Worm (Caenorhabditis elegans) whole organism, L2 larva: ENCODE results near the gene jun-1.

ENCODE experiments used
- F13H6.1 ChIP-seq: sonication (generic microtip); optimal IDR thresholded peaks from 2 replicates; lab custom pipeline; 2016; ENCODE audit warnings: missing genetic modification characterization, missing compliant biosample characterization
- R02D3.7 ChIP-seq: fragments of 150-350 bp; optimal IDR thresholded peaks from 2 replicates; lab custom pipeline; 2014; ENCODE audit warnings: missing biosample characterization, missing genetic modification characterization
- Y55F3AM.14 ChIP-seq: fragments of 200-800 bp; sonication (Bioruptor generic); optimal IDR thresholded peaks from 2 replicates; lab custom pipeline; 2018; ENCODE audit warnings: mild to moderate bottlenecking, missing genetic modification characterization, missing compliant biosample characterization
- alr-1 ChIP-seq: fragments of 150-350 bp; optimal IDR thresholded peaks from 2 replicates; lab custom pipeline; 2014; ENCODE audit warnings: missing biosample characterization, missing genetic modification characterization
- aly-2 ChIP-seq: fragments of 150-350 bp; optimal IDR thresholded peaks from 2 replicates; lab custom pipeline; 2014; ENCODE audit warnings: missing biosample characterization, missing genetic modification characterization
- ama-1 ChIP-seq: fragments of 150-350 bp; optimal IDR thresholded peaks from 2 replicates; lab custom pipeline; 2018; ENCODE audit warnings: inconsistent platforms
- blmp-1 ChIP-seq: sonication (generic microtip); optimal IDR thresholded peaks from 2 replicates; lab custom pipeline; 2017; ENCODE audit warnings: missing genetic modification characterization, mild to moderate bottlenecking, missing compliant biosample characterization, antibody characterized with exemption, moderate library complexity; ENCODE audit not compliant: insufficient read depth
- ceh-16 ChIP-seq: fragments of 150-350 bp; optimal IDR thresholded peaks from 2 replicates; lab custom pipeline; 2014; ENCODE audit warnings: missing biosample characterization, missing genetic modification characterization
- egl-27 ChIP-seq: sonication (generic microtip); optimal IDR thresholded peaks from 3 replicates; lab custom pipeline; 2017; ENCODE audit warnings: missing biosample characterization, missing genetic modification reagents, missing genetic modification characterization
- elt-1 ChIP-seq: fragments of 150-350 bp; optimal IDR thresholded peaks from 2 replicates; lab custom pipeline; 2014; ENCODE audit warnings: missing biosample characterization, missing genetic modification characterization
- elt-3 ChIP-seq: sonication (generic microtip); optimal IDR thresholded peaks from 2 replicates; lab custom pipeline; 2017; ENCODE audit warnings: missing biosample characterization, missing genetic modification characterization
- fos-1 ChIP-seq: fragments of 150-350 bp; optimal IDR thresholded peaks from 2 replicates; lab custom pipeline; 2014; ENCODE audit warnings: missing biosample characterization, missing genetic modification characterization
- gmeb-1 ChIP-seq: fragments of 150-350 bp; optimal IDR thresholded peaks from 2 replicates; lab custom pipeline; 2014; ENCODE audit warnings: missing biosample characterization, missing genetic modification characterization
- lin-11 ChIP-seq: fragments of 150-350 bp; sonication (generic microtip); optimal IDR thresholded peaks from 2 replicates; lab custom pipeline; 2014; ENCODE audit warnings: missing biosample characterization, missing genetic modification characterization, inconsistent platforms, mixed read lengths
- lin-13 ChIP-seq: fragments of 150-350 bp; optimal IDR thresholded peaks from 2 replicates; lab custom pipeline; 2014; ENCODE audit warnings: missing biosample characterization, missing genetic modification reagents, missing genetic modification characterization
- lin-39 ChIP-seq: fragments of 150-350 bp; optimal IDR thresholded peaks from 2 replicates; lab custom pipeline; 2014; ENCODE audit warnings: missing biosample characterization, missing genetic modification reagents, missing genetic modification characterization
- lsy-2 ChIP-seq, 2 experiments: fragments of 150-350 bp in 1 of 2; sonication (generic microtip) in 1 of 2; optimal IDR thresholded peaks; 2 replicates each; lab custom pipeline; 2014 to 2017; ENCODE audit warnings: missing biosample characterization in 2 of 2, missing genetic modification characterization in 2 of 2
- mab-5 ChIP-seq: fragments of 150-350 bp; optimal IDR thresholded peaks from 2 replicates; lab custom pipeline; 2014; ENCODE audit warnings: missing biosample characterization, missing genetic modification characterization
- mbf-1 ChIP-seq: sonication (generic microtip); optimal IDR thresholded peaks from 2 replicates; lab custom pipeline; 2017; ENCODE audit warnings: missing biosample characterization, missing genetic modification characterization
- mdl-1 ChIP-seq, 2 experiments: fragments of 150-350 bp in 1 of 2; sonication (generic microtip) in 1 of 2; optimal IDR thresholded peaks; 2 replicates each; lab custom pipeline; 2017; ENCODE audit warnings: missing biosample characterization in 2 of 2, missing genetic modification characterization in 2 of 2
- nhr-10 ChIP-seq: sonication (generic microtip); optimal IDR thresholded peaks from 2 replicates; lab custom pipeline; 2017; ENCODE audit warnings: missing biosample characterization, missing genetic modification characterization
- nhr-11 ChIP-seq: fragments of 150-350 bp; optimal IDR thresholded peaks from 2 replicates; lab custom pipeline; 2014; ENCODE audit warnings: missing biosample characterization, missing genetic modification characterization
- nhr-12 ChIP-seq: fragments of 150-350 bp; optimal IDR thresholded peaks from 2 replicates; lab custom pipeline; 2014; ENCODE audit warnings: missing biosample characterization, missing genetic modification characterization
- nhr-129 ChIP-seq: fragments of 150-350 bp; optimal IDR thresholded peaks from 2 replicates; lab custom pipeline; 2014; ENCODE audit warnings: missing biosample characterization, missing genetic modification characterization
- nhr-23 ChIP-seq: fragments of 150-350 bp; optimal IDR thresholded peaks from 2 replicates; lab custom pipeline; 2014; ENCODE audit warnings: missing biosample characterization, missing genetic modification reagents, missing genetic modification characterization
- nhr-237 ChIP-seq: fragments of 150-350 bp; optimal IDR thresholded peaks from 2 replicates; lab custom pipeline; 2014; ENCODE audit warnings: missing biosample characterization, missing genetic modification characterization
- nhr-25 ChIP-seq: fragments of 150-350 bp; sonication (generic microtip); optimal IDR thresholded peaks from 3 replicates; lab custom pipeline; 2014; ENCODE audit warnings: missing biosample characterization, missing genetic modification characterization
- nhr-6 ChIP-seq: fragments of 150-350 bp; optimal IDR thresholded peaks from 2 replicates; lab custom pipeline; 2014; ENCODE audit warnings: missing biosample characterization, missing genetic modification characterization
- nhr-77 ChIP-seq: fragments of 150-350 bp; optimal IDR thresholded peaks from 2 replicates; lab custom pipeline; 2014; ENCODE audit warnings: missing biosample characterization, missing genetic modification characterization
- sem-4 ChIP-seq: fragments of 150-350 bp; optimal IDR thresholded peaks from 2 replicates; lab custom pipeline; 2014; ENCODE audit warnings: missing biosample characterization, missing genetic modification reagents, missing genetic modification characterization
- skn-1 ChIP-seq: sonication (generic microtip); optimal IDR thresholded peaks from 2 replicates; lab custom pipeline; 2017; ENCODE audit warnings: missing biosample characterization, missing genetic modification characterization
- sma-3 ChIP-seq: sonication (generic microtip); optimal IDR thresholded peaks from 2 replicates; lab custom pipeline; 2016; ENCODE audit warnings: missing genetic modification reagents, missing genetic modification characterization, missing compliant biosample characterization
- sma-9 ChIP-seq, 2 experiments: fragments of 150-350 bp in 1 of 2; sonication (generic microtip) in 1 of 2; optimal IDR thresholded peaks; 2 replicates each; lab custom pipeline; 2014 to 2016; ENCODE audit warnings: missing genetic modification characterization in 2 of 2, mild to moderate bottlenecking in 1 of 2, missing biosample characterization in 1 of 2, missing compliant biosample characterization in 1 of 2, missing genetic modification reagents in 1 of 2, moderate library complexity in 1 of 2
- snpc-4 ChIP-seq: fragments of 150-350 bp; optimal IDR thresholded peaks from 2 replicates; lab custom pipeline; 2014; ENCODE audit warnings: missing biosample characterization, missing genetic modification characterization
- unc-39 ChIP-seq: fragments of 150-350 bp; optimal IDR thresholded peaks from 2 replicates; lab custom pipeline; 2014; ENCODE audit warnings: missing biosample characterization, missing genetic modification characterization
- unc-55 ChIP-seq: fragments of 150-350 bp; sonication (generic microtip); optimal IDR thresholded peaks from 3 replicates; lab custom pipeline; 2014; ENCODE audit warnings: missing biosample characterization, missing genetic modification reagents, missing genetic modification characterization
- unc-62 ChIP-seq: fragments of 150-350 bp; optimal IDR thresholded peaks from 2 replicates; lab custom pipeline; 2014; ENCODE audit warnings: missing biosample characterization, missing genetic modification reagents, missing genetic modification characterization
- zag-1 ChIP-seq: fragments of 150-350 bp; optimal IDR thresholded peaks from 2 replicates; lab custom pipeline; 2014; ENCODE audit warnings: missing biosample characterization, missing genetic modification characterization
- ztf-11 ChIP-seq: sonication (generic microtip); optimal IDR thresholded peaks from 2 replicates; lab custom pipeline; 2017; ENCODE audit warnings: missing biosample characterization, missing genetic modification characterization
- ztf-4 ChIP-seq: fragments of 150-350 bp; optimal IDR thresholded peaks from 2 replicates; lab custom pipeline; 2014; ENCODE audit warnings: missing biosample characterization, missing genetic modification characterization

jun-1 gene

ce11 chrII:9161023-9161422, 48.1 kb downstream of the jun-1 start, which contains the start of gene rhy-1:
Gene rhy-1, plus strand, starts transcription at chrII:9161379.
- TF ChIP-seq sma-3 (GFP tag; lab: Kevin White, UChicago) = peak; percentile 10
- no peak for TF ChIP-seq R02D3.7 (tag; lab: Kevin White, UChicago)
- TF ChIP-seq blmp-1 (tag; lab: Kevin White, UChicago) = peak; percentile 1
- TF ChIP-seq nhr-25 (tag; lab: Kevin White, UChicago) = peak; percentile 64
- TF ChIP-seq lin-13 (GFP tag; lab: Kevin White, UChicago) = no peak
- TF ChIP-seq ceh-16 (tag; lab: Kevin White, UChicago) = no peak
- peak; percentile 62 for TF ChIP-seq sma-9 (GFP tag; optimal IDR thresholded peaks at IDR 0.05; lab: Kevin White, UChicago)
- no peak for TF ChIP-seq sma-9 (tag; optimal IDR thresholded peaks at IDR 0.05; lab: Kevin White, UChicago)
- TF ChIP-seq snpc-4 (tag; lab: Kevin White, UChicago) = no peak

ce11 chrII:9163348-9163747, 50.4 kb downstream of the jun-1 start:
- TF ChIP-seq skn-1 (no peak), R02D3.7 (tag; lab: Kevin White, UChicago) (no peak), ama-1 (lab: Kevin White, UChicago) (peak; percentile 60), aly-2 (no peak)

- TF ChIP-seq sma-3 (GFP tag; lab: Kevin White, UChicago) (no peak), fos-1 (tag; lab: Kevin White, UChicago) (peak; percentile 57), lsy-2 (tag; optimal IDR thresholded peaks at IDR 0.05; lab: Kevin White, UChicago) (no peak), nhr-23 (tag; lab: Kevin White, UChicago) (no peak)
- TF ChIP-seq, all 48 proteins: peak for 1
Measured at ce11 chrII:9165762-9166460, 53.0 kb downstream of the jun-1 start, which contains the start of gene W07A12.8. Gene W07A12.8, minus strand, starts transcription at chrII:9165812.

ce11 chrII:9167730-9168129, 54.8 kb downstream of the jun-1 start, which contains the start of gene T23G7.3:
Gene T23G7.3, minus strand, starts transcription at chrII:9167830.
- no peak for TF ChIP-seq nhr-25 (tag; lab: Kevin White, UChicago)
- TF ChIP-seq mbf-1 = no peak
- TF ChIP-seq unc-39 = no peak
- TF ChIP-seq lin-13 (GFP tag; lab: Kevin White, UChicago) = no peak
- TF ChIP-seq sma-9 (GFP tag; optimal IDR thresholded peaks at IDR 0.05; lab: Kevin White, UChicago) = no peak
- no peak for TF ChIP-seq sma-9 (tag; optimal IDR thresholded peaks at IDR 0.05; lab: Kevin White, UChicago)
- TF ChIP-seq ztf-4 (tag; lab: Kevin White, UChicago) = no peak
- TF ChIP-seq blmp-1 (tag; lab: Kevin White, UChicago) = no peak
- no peak for TF ChIP-seq nhr-129

ce11 chrII:9169450-9169960, 56.5 kb downstream of the jun-1 start, which contains the start of gene dpl-1:
Gene dpl-1, plus strand, starts transcription at chrII:9169910.
- TF ChIP-seq skn-1 (no peak), sma-3 (GFP tag; lab: Kevin White, UChicago) (no peak), nhr-10 (tag; lab: Kevin White, UChicago) (no peak), ztf-4 (tag; lab: Kevin White, UChicago) (no peak), lsy-2 (tag; optimal IDR thresholded peaks at IDR 0.05; lab: Kevin White, UChicago) (peak in 1 of 2 experiments; percentile 68), sma-9 (GFP tag; optimal IDR thresholded peaks at IDR 0.05; lab: Kevin White, UChicago) (no peak), sma-9 (tag; optimal IDR thresholded peaks at IDR 0.05; lab: Kevin White, UChicago) (no peak), R02D3.7 (tag; lab: Kevin White, UChicago) (no peak), nhr-11 (tag; lab: Kevin White, UChicago) (no peak), elt-1 (tag; lab: Kevin White, UChicago) (no peak), nhr-237 (tag; lab: Kevin White, UChicago) (no peak), nhr-23 (tag; lab: Kevin White, UChicago) (no peak), unc-55 (no peak), nhr-77 (tag; lab: Kevin White, UChicago) (no peak), alr-1 (no peak), ama-1 (lab: Kevin White, UChicago) (no peak), zag-1 (tag; lab: Kevin White, UChicago) (no peak), lin-11 (no peak), lin-13 (GFP tag; lab: Kevin White, UChicago) (peak; percentile 9), nhr-129 (peak; percentile 35), nhr-12 (tag; lab: Kevin White, UChicago) (no peak), aly-2 (no peak), unc-39 (no peak), lin-39 (tag; lab: Kevin White, UChicago) (no peak), unc-62 (no peak), egl-27 (tag; lab: Kevin White, UChicago) (no peak), ztf-11 (tag; lab: Kevin White, UChicago) (no peak), sem-4 (tag; lab: Kevin White, UChicago) (no peak), Y55F3AM.14 (GFP tag; lab: Kevin White, UChicago) (no peak), elt-3 (tag; lab: Kevin White, UChicago) (no peak), blmp-1 (tag; lab: Kevin White, UChicago) (no peak), nhr-6 (tag; lab: Kevin White, UChicago) (no peak), gmeb-1 (tag; lab: Kevin White, UChicago) (peak; percentile 76), mdl-1 (tag; optimal IDR thresholded peaks at IDR 0.05; lab: Kevin White, UChicago) (no peak), mab-5 (tag; lab: Kevin White, UChicago) (no peak), F13H6.1 (tag; lab: Kevin White, UChicago) (no peak), snpc-4 (tag; lab: Kevin White, UChicago) (no peak)
